Worm (Caenorhabditis elegans) whole organism, early embryonic: ENCODE results near the gene F46B6.12.

Experiments
- B0310.2 ChIP-seq: sonication (generic microtip); optimal IDR thresholded peaks from 2 replicates; lab custom pipeline; 2016; ENCODE audit warnings: mild to moderate bottlenecking, missing genetic modification characterization, missing compliant biosample characterization
- F13C5.2 ChIP-seq: sonication (generic microtip); optimal IDR thresholded peaks from 2 replicates; lab custom pipeline; 2017; ENCODE audit warnings: mild to moderate bottlenecking, missing genetic modification characterization, inconsistent platforms, missing compliant biosample characterization
- aly-1 ChIP-seq: sonication (generic microtip); optimal IDR thresholded peaks from 2 replicates; lab custom pipeline; 2016; ENCODE audit warnings: missing genetic modification characterization, missing compliant biosample characterization
- ama-1 ChIP-seq: fragments of 150-350 bp; optimal IDR thresholded peaks from 2 replicates; lab custom pipeline; 2014
- ceh-13 ChIP-seq: fragments of 200-800 bp; sonication (Bioruptor generic); optimal IDR thresholded peaks from 2 replicates; lab custom pipeline; 2018; ENCODE audit warnings: mild to moderate bottlenecking, missing genetic modification characterization, missing compliant biosample characterization
- ceh-36 ChIP-seq: sonication (generic microtip); optimal IDR thresholded peaks from 2 replicates; lab custom pipeline; 2016; ENCODE audit warnings: missing genetic modification characterization, inconsistent platforms, missing compliant biosample characterization
- ets-7 ChIP-seq: sonication (generic microtip); optimal IDR thresholded peaks from 2 replicates; lab custom pipeline; 2016; ENCODE audit warnings: missing genotype, missing genetic modification characterization, missing compliant biosample characterization
- flt-1 ChIP-seq: fragments of 200-800 bp; sonication (Bioruptor generic); IDR thresholded peaks from 2 replicates; pipeline ENCODE4 v1.3.6; 2022; ENCODE audit warnings: missing genetic modification characterization, missing compliant biosample characterization
- hmbx-1 ChIP-seq: sonication (generic microtip); optimal IDR thresholded peaks from 2 replicates; lab custom pipeline; 2016; ENCODE audit warnings: mild to moderate bottlenecking, missing genetic modification characterization, missing compliant biosample characterization
- hmg-4 ChIP-seq: fragments of 200-800 bp; sonication (Bioruptor generic); optimal IDR thresholded peaks from 2 replicates; lab custom pipeline; 2018; ENCODE audit warnings: mild to moderate bottlenecking, missing genetic modification characterization, missing compliant biosample characterization
- hnd-1 ChIP-seq: sonication (generic microtip); optimal IDR thresholded peaks from 2 replicates; lab custom pipeline; 2016; ENCODE audit warnings: missing genetic modification characterization, missing compliant biosample characterization
- pes-1 ChIP-seq: fragments of 200-800 bp; sonication (Bioruptor generic); IDR thresholded peaks from 2 replicates; pipeline ENCODE4 v1.3.6; 2022; ENCODE audit warnings: missing genetic modification reagents, missing genetic modification characterization, missing compliant biosample characterization
- scrt-1 ChIP-seq: fragments of 200-800 bp; sonication (Bioruptor generic); IDR thresholded peaks from 2 replicates; pipeline ENCODE4 v1.3.6; 2022; ENCODE audit warnings: missing genetic modification characterization, missing compliant biosample characterization
- sea-1 ChIP-seq: fragments of 200-800 bp; sonication (Bioruptor generic); conservative IDR thresholded peaks from 2 replicates; pipeline ENCODE4 v1.3.6; 2022; ENCODE audit warnings: missing genetic modification characterization, missing compliant biosample characterization
- tbx-11 ChIP-seq: fragments of 200-800 bp; sonication (Bioruptor generic); IDR thresholded peaks from 2 replicates; pipeline ENCODE4 v1.3.6; 2022; ENCODE audit warnings: missing genetic modification characterization, missing compliant biosample characterization
- tbx-37 ChIP-seq: fragments of 200-800 bp; sonication (Bioruptor generic); conservative IDR thresholded peaks from 2 replicates; pipeline ENCODE4 v1.3.6; 2022; ENCODE audit warnings: missing genetic modification reagents, missing genetic modification characterization, missing compliant biosample characterization
- tra-4 ChIP-seq: sonication (generic microtip); optimal IDR thresholded peaks from 2 replicates; lab custom pipeline; 2017; ENCODE audit warnings: missing genetic modification characterization, missing compliant biosample characterization

The F46B6.12 gene

ce11 chrV:9803176-9803575 lies 27.5 kb upstream of the F46B6.12 start, which contains the start of gene sru-39:
Gene sru-39, plus strand, starts transcription at chrV:9803476.
- no peak for TF ChIP-seq flt-1 (GFP tag; lab: Robert Waterston, UW)
- no peak for TF ChIP-seq hnd-1 (tag; lab: Kevin White, UChicago)
- no peak for TF ChIP-seq hmg-4
- TF ChIP-seq pes-1, result no peak
- no peak for TF ChIP-seq aly-1 (tag; lab: Kevin White, UChicago)
- TF ChIP-seq F13C5.2 (tag; lab: Kevin White, UChicago), result no peak
- TF ChIP-seq sea-1 (GFP tag; lab: Robert Waterston, UW), result no peak
- no peak for TF ChIP-seq ets-7 (tag; lab: Kevin White, UChicago)

DNA sequence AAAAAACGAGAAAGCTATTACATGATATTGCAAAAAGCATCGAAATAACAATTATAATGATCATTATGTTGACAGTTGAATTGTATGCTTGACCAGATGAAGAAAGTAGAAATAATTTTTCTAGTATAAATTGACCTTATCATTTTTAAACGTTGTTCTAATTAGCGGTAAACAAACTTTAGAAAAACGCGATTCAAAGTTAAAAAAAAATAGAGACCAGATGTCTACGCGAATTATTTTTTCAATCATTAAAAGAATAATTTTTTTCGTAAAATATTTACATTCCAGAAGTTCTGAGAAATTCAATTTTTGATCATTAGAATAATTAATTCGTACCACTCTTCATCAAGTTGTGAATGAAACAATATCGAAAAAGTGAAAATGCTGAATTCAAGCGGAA lies 26.3 kb upstream of the F46B6.12 start, which contains the start of gene F46B6.10:
Gene F46B6.10 (minus strand): TSS at position 101 of the 400 bp plus-strand sequence.
- TF ChIP-seq hnd-1 (tag; lab: Kevin White, UChicago) (no peak), hmbx-1 (no peak), F13C5.2 (tag; lab: Kevin White, UChicago) (no peak), sea-1 (GFP tag; lab: Robert Waterston, UW) (no peak), tbx-37 (GFP tag; lab: Robert Waterston, UW) (no peak), aly-1 (tag; lab: Kevin White, UChicago) (no peak), tbx-11 (GFP tag; lab: Robert Waterston, UW) (no peak), ets-7 (tag; lab: Kevin White, UChicago) (no peak), ama-1 (no peak), ceh-13 (GFP tag; lab: Kevin White, UChicago) (no peak), ceh-36 (tag; lab: Kevin White, UChicago) (no peak)

ce11 chrV:9799076-9799475 lies 23.4 kb upstream of the F46B6.12 start, which contains the start of gene F46B6.13:
Gene F46B6.13, minus strand, starts transcription at chrV:9799176.
- no peak for TF ChIP-seq pes-1
- TF ChIP-seq hmbx-1, result no peak
- no peak for TF ChIP-seq sea-1 (GFP tag; lab: Robert Waterston, UW)

DNA sequence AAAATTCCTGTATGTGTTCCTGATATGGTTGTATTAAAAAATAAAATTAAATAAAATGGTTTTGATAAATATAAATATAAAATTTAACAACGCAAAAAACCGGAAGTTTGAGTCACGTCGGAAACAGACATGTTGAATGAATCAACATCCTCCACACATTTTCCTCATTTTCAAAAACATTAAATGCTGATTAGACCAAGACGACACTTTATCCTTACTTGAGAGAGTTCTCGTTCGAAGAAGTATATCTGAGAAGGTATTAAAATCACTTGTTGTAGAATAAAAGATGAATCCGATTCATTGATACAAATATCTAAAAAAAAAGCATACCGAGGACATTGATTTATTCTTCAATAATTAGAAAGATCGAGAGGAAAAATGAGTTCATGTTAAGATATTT lies 22.6 kb upstream of the F46B6.12 start:
- TF ChIP-seq tra-4 (tag; lab: Kevin White, UChicago), result no peak
- TF ChIP-seq aly-1 (tag; lab: Kevin White, UChicago), result no peak
- no peak for TF ChIP-seq hmbx-1
- TF ChIP-seq flt-1 (GFP tag; lab: Robert Waterston, UW), result no peak
- TF ChIP-seq B0310.2, result no peak
- TF ChIP-seq tbx-37 (GFP tag; lab: Robert Waterston, UW), result no peak
- no peak for TF ChIP-seq F13C5.2 (tag; lab: Kevin White, UChicago)
- no peak for TF ChIP-seq ama-1

ce11 chrV:9796562-9796961 lies 20.9 kb upstream of the F46B6.12 start, which contains the start of gene F46B6.9:
Gene F46B6.9, plus strand, starts transcription at chrV:9796862.
- no peak for TF ChIP-seq tbx-11 (GFP tag; lab: Robert Waterston, UW)
- TF ChIP-seq aly-1 (tag; lab: Kevin White, UChicago), result no peak
- TF ChIP-seq ets-7 (tag; lab: Kevin White, UChicago), result no peak
- TF ChIP-seq tbx-37 (GFP tag; lab: Robert Waterston, UW), result no peak
- TF ChIP-seq ama-1, result no peak
- no peak for TF ChIP-seq ceh-13 (GFP tag; lab: Kevin White, UChicago)
- no peak for TF ChIP-seq hmbx-1
- TF ChIP-seq pes-1, result no peak
- TF ChIP-seq flt-1 (GFP tag; lab: Robert Waterston, UW), result no peak
- TF ChIP-seq B0310.2, result no peak
- TF ChIP-seq ceh-36 (tag; lab: Kevin White, UChicago), result no peak
- TF ChIP-seq hmg-4, result no peak

DNA sequence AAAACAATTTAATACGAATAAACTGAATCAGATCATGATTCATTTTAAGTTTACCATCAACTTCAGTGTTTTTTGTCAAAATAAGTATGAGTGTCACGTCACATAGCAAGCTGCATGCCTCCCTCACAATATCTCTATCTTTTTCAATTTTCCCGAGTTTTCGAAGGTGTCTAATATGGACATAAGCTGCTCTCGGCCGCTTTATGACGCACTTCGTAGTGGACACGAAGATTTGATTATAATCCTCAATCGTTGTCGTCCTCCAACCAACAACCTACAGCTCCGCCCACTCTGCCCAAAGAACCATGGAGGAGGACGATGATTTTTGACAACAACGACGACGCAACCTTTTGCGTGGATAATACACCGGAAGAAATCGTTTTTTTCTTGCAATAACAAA lies 20.4 kb upstream of the F46B6.12 start:
- TF ChIP-seq ceh-13 (GFP tag; lab: Kevin White, UChicago) (no peak), sea-1 (GFP tag; lab: Robert Waterston, UW) (no peak), ama-1 (no peak), hnd-1 (tag; lab: Kevin White, UChicago) (no peak), F13C5.2 (tag; lab: Kevin White, UChicago) (no peak), pes-1 (no peak), flt-1 (GFP tag; lab: Robert Waterston, UW) (no peak), ceh-36 (tag; lab: Kevin White, UChicago) (no peak), tbx-11 (GFP tag; lab: Robert Waterston, UW) (no peak), tra-4 (tag; lab: Kevin White, UChicago) (no peak), ets-7 (tag; lab: Kevin White, UChicago) (no peak), tbx-37 (GFP tag; lab: Robert Waterston, UW) (no peak), hmbx-1 (no peak), scrt-1 (GFP tag; lab: Robert Waterston, UW) (no peak), hmg-4 (no peak), aly-1 (tag; lab: Kevin White, UChicago) (no peak)

DNA sequence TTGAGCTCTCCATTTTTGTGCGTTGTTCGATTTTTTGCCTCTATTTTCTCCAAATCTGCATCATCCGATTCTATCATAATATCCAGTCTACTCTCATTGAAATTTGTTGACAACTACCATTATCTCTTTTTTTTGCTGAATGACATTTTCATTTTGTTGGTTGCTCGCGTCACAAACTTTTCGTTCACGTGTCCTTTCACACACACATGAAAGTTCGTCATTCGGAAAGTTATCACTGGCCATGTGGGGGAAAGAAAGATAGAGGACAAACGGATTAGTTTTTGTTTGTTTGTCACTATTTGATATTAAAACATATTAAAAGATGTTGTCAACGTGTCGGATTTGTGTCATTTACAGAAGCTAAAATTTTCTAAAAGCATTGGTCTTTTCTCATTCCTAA lies 19.4 kb upstream of the F46B6.12 start:
- TF ChIP-seq hmbx-1 (no peak), F13C5.2 (tag; lab: Kevin White, UChicago) (no peak), ceh-13 (GFP tag; lab: Kevin White, UChicago) (no peak), tbx-37 (GFP tag; lab: Robert Waterston, UW) (no peak)

ce11 chrV:9791332-9791731 lies 15.7 kb upstream of the F46B6.12 start, which contains the start of gene lipl-2:
Gene lipl-2, plus strand, starts transcription at chrV:9791567.
- no peak for TF ChIP-seq hmg-4
